Fruit fly (Drosophila melanogaster) Kc167 (cell line): ENCODE results near the gene CG4896.

Source experiments
- Myc ChIP-seq: fragments of >200 bp; optimal IDR thresholded peaks from 2 replicates; lab custom pipeline; 2017; ENCODE audit warnings: missing external identifiers
- psq ChIP-seq: fragments of >200 bp; optimal IDR thresholded peaks from 2 replicates; lab custom pipeline; 2017; ENCODE audit warnings: missing external identifiers

- no peak for TF ChIP-seq psq (lab: Kevin White, UChicago)
- TF ChIP-seq Myc (lab: Kevin White, UChicago) = no peak
These were observed 25.0 kb downstream of the CG4896 start for dm6 chr2L:1202445-1202844.
